Fruit fly (Drosophila melanogaster) S2 (cell line): Measurements from ENCODE around the gene mthl2.

ENCODE experiments used
- CG8478 ChIP-seq: fragments of >200 bp; optimal IDR thresholded peaks from 2 replicates; lab custom pipeline; 2018
- CTCF ChIP-seq, 2 experiments: fragments of >200 bp; optimal IDR thresholded peaks; 2 replicates each; lab custom pipeline; 2018

DNA sequence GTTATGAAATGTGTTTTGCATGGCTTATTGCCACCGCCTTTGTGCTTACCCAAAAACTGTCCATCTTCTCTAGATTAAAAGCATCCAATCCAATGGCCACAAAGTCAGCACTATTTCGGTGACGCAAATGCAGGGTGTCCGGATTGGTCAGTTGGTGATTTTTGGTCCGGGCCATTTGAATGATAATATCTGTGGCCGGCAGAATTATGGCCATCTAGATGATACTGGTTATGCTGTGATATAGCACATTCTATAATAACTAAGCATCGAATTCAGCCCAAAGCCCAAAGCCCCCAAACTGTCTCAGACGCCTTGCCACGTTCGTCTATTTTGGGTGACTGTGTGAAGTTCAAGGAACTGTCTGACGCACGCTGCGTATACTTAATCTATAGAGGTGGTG lies 48.4 kb upstream of the mthl2 start:
- TF ChIP-seq CTCF (optimal IDR thresholded peaks at IDR 0.05; lab: Kevin White, UChicago) (no peak), CG8478 (lab: Kevin White, UChicago) (no peak)
